Worm (Caenorhabditis elegans): Measurements from ENCODE around the gene acr-14.

acr-14 gene

DNA sequence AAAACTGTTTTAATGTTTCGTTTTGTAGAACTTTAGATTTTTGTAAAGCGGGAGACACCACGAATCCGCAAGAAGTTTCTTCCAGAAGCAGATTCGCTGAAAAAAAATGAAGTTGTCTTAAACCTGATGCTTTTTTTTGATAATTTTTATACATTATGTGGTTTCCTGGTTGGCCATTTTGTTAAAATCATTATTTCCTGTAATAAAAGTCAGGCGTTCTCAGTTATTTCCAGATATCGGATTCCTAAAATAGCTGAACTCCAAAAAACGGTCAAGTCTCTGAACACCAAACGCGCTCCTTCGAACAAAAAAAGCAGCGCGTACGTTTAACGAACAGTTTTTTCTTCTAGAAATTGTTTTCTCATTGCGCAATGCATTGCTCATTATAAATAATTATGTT lies 39.6 kb downstream of the acr-14 start:
- peak; percentile 30 for TF ChIP-seq mep-1 (tag; optimal IDR thresholded peaks at IDR 0.05)
- peak; percentile 41 for TF ChIP-seq aha-1 (tag)
- peak; percentile 43 for TF ChIP-seq mes-2 (tag; optimal IDR thresholded peaks at IDR 0.05; ENCODE audit: poor library complexity, severe bottlenecking)
- peak in 1 of 2 experiments; percentile 59 for TF ChIP-seq lsy-2 (tag; optimal IDR thresholded peaks at IDR 0.05)
- TF ChIP-seq tag-97 (GFP tag; IDR thresholded peaks at IDR 0.05), result no peak
- TF ChIP-seq hmg-1.1 (GFP tag; IDR thresholded peaks at IDR 0.05), result peak; percentile 44; the same call in 1 of the 2 replicates
- TF ChIP-seq lin-15B (tag; optimal IDR thresholded peaks at IDR 0.05), result no peak
- peak; percentile 41 for TF ChIP-seq dpl-1 (GFP tag; optimal IDR thresholded peaks at IDR 0.05)
- peak; percentile 32 for TF ChIP-seq unc-130 (GFP tag; optimal IDR thresholded peaks at IDR 0.05)
- TF ChIP-seq hif-1 (tag; optimal IDR thresholded peaks at IDR 0.05), result peak in 1 of 2 experiments; percentile 67
- TF ChIP-seq ceh-20 (GFP tag; IDR thresholded peaks at IDR 0.05), result no peak
- TF ChIP-seq lin-38 (GFP tag; IDR thresholded peaks at IDR 0.05), result peak; percentile 74

DNA sequence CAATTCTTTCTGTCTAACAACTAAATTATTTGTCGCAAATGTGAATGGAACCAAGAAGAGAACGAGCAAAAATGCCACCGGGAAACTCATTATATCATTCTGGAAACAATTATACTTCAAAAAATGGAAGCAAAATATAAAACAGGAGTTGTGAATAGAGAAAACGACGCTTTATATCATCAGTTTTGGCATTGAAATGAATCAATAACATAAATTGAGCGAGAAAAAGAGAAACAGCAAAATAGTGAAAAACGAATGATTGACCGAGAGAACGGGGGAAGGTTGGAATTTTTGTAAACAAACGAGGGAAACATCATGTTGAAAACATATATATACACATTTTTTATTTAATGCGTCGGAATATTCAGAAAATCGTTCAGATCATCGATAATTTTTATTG lies 40.2 kb downstream of the acr-14 start, which contains the start of gene ctns-1:
TSS of gene ctns-1 (minus strand) at position 101 of the 400 bp plus-strand sequence.
- no peak for TF ChIP-seq snpc-4 (tag; optimal IDR thresholded peaks at IDR 0.05)
- no peak for TF ChIP-seq nhr-6 (tag; optimal IDR thresholded peaks at IDR 0.05)
- no peak for TF ChIP-seq T20F7.1 (GFP tag; optimal IDR thresholded peaks at IDR 0.05)
- no peak for TF ChIP-seq saeg-2 (GFP tag; IDR thresholded peaks at IDR 0.05)
- TF ChIP-seq mep-1 (tag; optimal IDR thresholded peaks at IDR 0.05), result no peak
- no peak for TF ChIP-seq nhr-76 (tag; optimal IDR thresholded peaks at IDR 0.05)
- TF ChIP-seq dve-1 (tag; optimal IDR thresholded peaks at IDR 0.05; ENCODE audit: insufficient read depth), result no peak
- TF ChIP-seq daf-8 (GFP tag; IDR thresholded peaks at IDR 0.05), result no peak
- no peak for TF ChIP-seq lin-39 (tag; optimal IDR thresholded peaks at IDR 0.05)
- TF ChIP-seq pqm-1 (tag; optimal IDR thresholded peaks at IDR 0.05), result no peak
- no peak for TF ChIP-seq aly-2 (tag; optimal IDR thresholded peaks at IDR 0.05)
- TF ChIP-seq mes-2 (tag; optimal IDR thresholded peaks at IDR 0.05; ENCODE audit: poor library complexity, severe bottlenecking), result peak; percentile 8
- TF ChIP-seq F10B5.3 (tag; optimal IDR thresholded peaks at IDR 0.05), result no peak
- TF ChIP-seq lin-38 (GFP tag; IDR thresholded peaks at IDR 0.05), result peak; percentile 10; the same call in 1 of the 2 replicates
- TF ChIP-seq lir-3 (tag; optimal IDR thresholded peaks at IDR 0.05), result no peak
- no peak for TF ChIP-seq R02D3.7 (tag; optimal IDR thresholded peaks at IDR 0.05)
- no peak for TF ChIP-seq mdl-1 (tag; optimal IDR thresholded peaks at IDR 0.05)
- TF ChIP-seq daf-16 (GFP tag; optimal IDR thresholded peaks at IDR 0.05), result no peak
- peak; percentile 54 for TF ChIP-seq daf-16 (tag; optimal IDR thresholded peaks at IDR 0.05)
- no peak for TF ChIP-seq lin-13 (GFP tag; optimal IDR thresholded peaks at IDR 0.05)

DNA sequence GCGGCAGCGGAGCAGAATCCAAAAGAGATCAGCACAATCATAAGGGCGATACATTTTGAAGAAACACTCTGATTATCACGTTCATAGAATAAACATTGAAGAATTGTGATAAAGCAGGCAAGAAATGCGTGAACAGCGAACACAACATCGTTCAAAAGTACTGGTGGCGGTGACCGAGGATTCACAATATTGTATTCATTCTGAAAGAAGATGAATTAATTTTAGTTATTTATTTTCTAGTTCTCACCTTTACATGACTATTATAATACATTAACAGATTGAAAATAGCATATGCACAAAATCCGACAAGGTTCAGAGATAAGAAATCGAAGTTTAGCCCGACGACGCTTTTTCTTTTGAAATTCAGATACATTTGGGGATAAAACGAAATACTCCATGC lies 41.0 kb downstream of the acr-14 start:
- TF ChIP-seq Y75B8A.6 (GFP tag; IDR thresholded peaks at IDR 0.05) (no peak), unc-62 (GFP tag; optimal IDR thresholded peaks at IDR 0.05 in 1 of 2) (peak in 1 of 2 experiments; percentile 94), unc-62 (tag; optimal IDR thresholded peaks at IDR 0.05) (no peak)

DNA sequence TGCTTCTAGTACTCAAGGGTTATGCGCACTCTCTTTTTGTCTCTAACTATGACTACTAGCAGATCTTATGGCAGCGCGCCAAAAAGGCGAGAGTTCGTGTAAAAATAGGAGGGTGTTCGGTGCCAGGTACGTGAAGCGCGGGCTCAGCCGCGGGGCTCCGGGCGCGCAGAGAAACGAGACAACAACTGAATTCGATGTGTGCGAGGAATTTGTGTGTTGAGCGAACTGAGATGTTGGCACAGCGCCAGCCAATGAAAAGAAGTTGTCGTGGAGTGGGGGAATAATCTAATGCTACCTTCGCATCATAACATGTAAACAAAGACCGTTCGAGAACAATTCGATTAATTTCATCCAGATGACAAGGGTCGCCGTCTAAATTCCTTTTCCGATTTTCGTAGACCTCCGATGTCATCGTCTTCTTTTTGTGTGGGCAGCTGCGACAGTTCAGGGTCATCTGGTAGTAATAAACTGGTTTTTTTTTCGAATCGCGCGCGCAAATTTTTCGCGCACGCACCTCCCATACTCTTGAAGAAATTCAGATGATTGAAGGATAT lies 45.5 kb downstream of the acr-14 start:
- TF ChIP-seq ctbp-1 (GFP tag; IDR thresholded peaks at IDR 0.05) (peak; percentile 82; the same call in 1 of the 2 replicates), nhr-77 (tag; optimal IDR thresholded peaks at IDR 0.05) (peak; percentile 16), hmg-1.1 (GFP tag; IDR thresholded peaks at IDR 0.05) (peak; percentile 67), mdl-1 (tag; optimal IDR thresholded peaks at IDR 0.05) (no peak), tra-1 (GFP tag; IDR thresholded peaks at IDR 0.05) (0 out of 2 replicates have a peak, but pooled peaks have one; percentile 15), Y75B8A.6 (GFP tag; IDR thresholded peaks at IDR 0.05) (no peak), daf-19 (GFP tag; conservative IDR thresholded peaks at IDR 0.05) (no peak), F10B5.3 (tag; optimal IDR thresholded peaks at IDR 0.05) (no peak), aly-2 (tag; optimal IDR thresholded peaks at IDR 0.05) (no peak), lin-39 (tag; optimal IDR thresholded peaks at IDR 0.05) (no peak), pha-4 (GFP tag; IDR thresholded peaks at IDR 0.05) (no peak), pha-4 (tag; optimal IDR thresholded peaks at IDR 0.05) (no peak), attf-4 (tag; optimal IDR thresholded peaks at IDR 0.05) (no peak), zfp-2 (tag; optimal IDR thresholded peaks at IDR 0.05) (no peak), aha-1 (tag) (peak; percentile 97), lin-13 (GFP tag; optimal IDR thresholded peaks at IDR 0.05) (no peak), mdt-29 (GFP tag; IDR thresholded peaks at IDR 0.05) (no peak), dve-1 (tag; optimal IDR thresholded peaks at IDR 0.05; ENCODE audit: insufficient read depth) (peak; percentile 24), hlh-11 (tag; optimal IDR thresholded peaks at IDR 0.05) (peak; percentile 49), D1046.2 (GFP tag; IDR thresholded peaks at IDR 0.05) (0 out of 2 replicates have a peak, but pooled peaks have one; percentile 57), nhr-42 (GFP tag; IDR thresholded peaks at IDR 0.05) (peak; percentile 57), gei-8 (GFP tag; optimal IDR thresholded peaks at IDR 0.05) (no peak), unc-62 (GFP tag; optimal IDR thresholded peaks at IDR 0.05 in 1 of 2) (peak in 1 of 2 experiments; percentile 51), unc-62 (tag; optimal IDR thresholded peaks at IDR 0.05) (no peak)

Measured in whole organism, L4 larva.